Fruit fly (Drosophila melanogaster) whole organism, wandering third instar larva: ENCODE data around the gene RpS14a.

Source experiments
- GATAd ChIP-seq: sonication (Bioruptor generic); optimal IDR thresholded peaks from 2 replicates; lab custom pipeline; 2016; ENCODE audit warnings: missing biosample characterization, missing genetic modification characterization
- Mio ChIP-seq: sonication (Bioruptor generic); optimal IDR thresholded peaks from 2 replicates; lab custom pipeline; 2016; ENCODE audit warnings: missing biosample characterization, missing genetic modification characterization
- Myc ChIP-seq: fragments of >200 bp; optimal IDR thresholded peaks from 2 replicates; lab custom pipeline; 2017
- Rel ChIP-seq, 2 experiments: fragments of 200-800 bp; sonication (Bioruptor generic) in 1 of 2; optimal IDR thresholded peaks; 2 replicates in 1 of 2; 3 replicates in 1 of 2; lab custom pipeline; 2016 to 2019; ENCODE audit warnings: mild to moderate bottlenecking in 2 of 2, missing biosample characterization in 2 of 2, missing genetic modification characterization in 2 of 2, moderate library complexity in 1 of 2
- Sp1 ChIP-seq: fragments of 200-800 bp; sonication (Bioruptor generic); optimal IDR thresholded peaks from 3 replicates; lab custom pipeline; 2019; ENCODE audit warnings: missing biosample characterization, mild to moderate bottlenecking, missing genetic modification characterization, moderate library complexity
- Vsx2 ChIP-seq: fragments of 200-300, 225-300 bp; sonication (Bioruptor generic); optimal IDR thresholded peaks from 2 replicates; lab custom pipeline; 2018; ENCODE audit warnings: missing biosample characterization, missing genetic modification characterization; ENCODE audit not compliant: partially characterized antibody
- br ChIP-seq: fragments of 200-800 bp; sonication (Bioruptor generic); optimal IDR thresholded peaks from 2 replicates; lab custom pipeline; 2016; ENCODE audit warnings: missing biosample characterization, missing genetic modification characterization
- dmrt93B ChIP-seq: fragments of 200-800 bp; sonication (Bioruptor generic); optimal IDR thresholded peaks from 2 replicates; lab custom pipeline; 2018; ENCODE audit warnings: missing biosample characterization, mild to moderate bottlenecking, missing genetic modification characterization
- fru ChIP-seq: fragments of 200-800 bp; sonication (Bioruptor generic); optimal IDR thresholded peaks from 3 replicates; lab custom pipeline; 2016; ENCODE audit warnings: missing biosample characterization, mild to moderate bottlenecking, missing genetic modification characterization
- h ChIP-seq: fragments of 200-800 bp; sonication (Bioruptor generic); optimal IDR thresholded peaks from 3 replicates; lab custom pipeline; 2016; ENCODE audit warnings: missing biosample characterization, mild to moderate bottlenecking, missing genetic modification characterization
- psq ChIP-seq: fragments of 200-800 bp; sonication (Bioruptor generic); optimal IDR thresholded peaks from 3 replicates; lab custom pipeline; 2017; ENCODE audit warnings: missing biosample characterization, mild to moderate bottlenecking, missing genetic modification characterization, moderate library complexity
- sv ChIP-seq: fragments of 200-800 bp; sonication (Bioruptor generic); optimal IDR thresholded peaks from 3 replicates; lab custom pipeline; 2016; ENCODE audit warnings: missing biosample characterization, missing genetic modification characterization
- usp ChIP-seq: fragments of >200 bp; optimal IDR thresholded peaks from 2 replicates; lab custom pipeline; 2017; ENCODE audit warnings: missing biosample characterization, missing genetic modification characterization
- woc ChIP-seq: sonication (Bioruptor generic); optimal IDR thresholded peaks from 2 replicates; lab custom pipeline; 2016; ENCODE audit warnings: missing biosample characterization, mild to moderate bottlenecking, missing genetic modification characterization

dm6 chrX:7920081-7920688 is 13.4 kb upstream of the RpS14a start, which contains the start of the genes hdm and Ykt6:
- TF ChIP-seq sv (GFP tag; lab: Kevin White, UChicago) (peak; percentile 67), dmrt93B (GFP tag; lab: Kevin White, UChicago) (no peak), fru (GFP tag; lab: Kevin White, UChicago) (peak; percentile 85), Sp1 (no peak), Mio (peak; percentile 3), psq (GFP tag; lab: Kevin White, UChicago) (peak; percentile 70), usp (no peak), Vsx2 (GFP tag; lab: Kevin White, UChicago) (no peak), br (GFP tag; lab: Kevin White, UChicago) (no peak), Rel (GFP tag; optimal IDR thresholded peaks at IDR 0.05; lab: Kevin White, UChicago) (no peak), Rel (tag; optimal IDR thresholded peaks at IDR 0.05; lab: Kevin White, UChicago) (peak; percentile 48), h (peak; percentile 86), woc (GFP tag; lab: Kevin White, UChicago) (no peak), GATAd (GFP tag; lab: Kevin White, UChicago) (peak; percentile 79), Myc (lab: Kevin White, UChicago) (no peak)
